Worm (Caenorhabditis elegans): ENCODE results near the gene seb-3.

The seb-3 gene

DNA sequence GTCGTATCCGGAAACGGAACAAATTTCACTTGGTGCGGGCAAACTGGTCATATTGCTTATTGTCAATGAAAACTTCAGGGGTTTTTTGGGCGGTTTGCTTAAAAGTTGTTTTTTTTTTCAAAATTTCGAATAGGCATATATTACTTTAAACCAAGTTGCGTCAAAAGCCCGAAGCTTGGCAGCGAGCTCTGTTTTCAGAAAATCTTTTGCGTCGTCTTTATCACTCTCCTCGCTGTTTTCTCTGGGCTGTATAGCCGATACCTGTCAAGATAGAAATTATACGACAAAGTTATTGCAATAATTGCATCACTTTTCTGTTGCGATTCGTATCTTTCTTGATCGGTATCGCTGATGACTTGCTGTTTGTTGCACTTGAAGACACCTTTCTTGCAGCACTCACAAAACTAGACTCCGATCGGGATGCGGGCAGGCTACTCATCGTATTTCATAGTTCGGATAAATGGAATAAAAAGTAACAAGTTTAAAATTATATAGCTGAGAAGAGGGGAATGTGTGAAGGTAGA is 50.0 kb downstream of the seb-3 start, which contains the start of the genes H40L08.3 and H40L08.9 (continued):
- TF ChIP-seq Y67H2A.10 (GFP tag; conservative IDR thresholded peaks at IDR 0.05) = no peak
- no peak for TF ChIP-seq nhr-27 (tag; optimal IDR thresholded peaks at IDR 0.05)
- no peak for TF ChIP-seq hmg-20 (GFP tag; IDR thresholded peaks at IDR 0.05)
- no peak for TF ChIP-seq ekl-4 (GFP tag; IDR thresholded peaks at IDR 0.05)
- no peak for TF ChIP-seq efl-1 (GFP tag; optimal IDR thresholded peaks at IDR 0.05)
- TF ChIP-seq zfh-2 (GFP tag; conservative IDR thresholded peaks at IDR 0.05) = no peak
- no peak for TF ChIP-seq K11D2.4 (GFP tag; IDR thresholded peaks at IDR 0.05)
- no peak for TF ChIP-seq snpc-3.4 (tag; optimal IDR thresholded peaks at IDR 0.05)

DNA sequence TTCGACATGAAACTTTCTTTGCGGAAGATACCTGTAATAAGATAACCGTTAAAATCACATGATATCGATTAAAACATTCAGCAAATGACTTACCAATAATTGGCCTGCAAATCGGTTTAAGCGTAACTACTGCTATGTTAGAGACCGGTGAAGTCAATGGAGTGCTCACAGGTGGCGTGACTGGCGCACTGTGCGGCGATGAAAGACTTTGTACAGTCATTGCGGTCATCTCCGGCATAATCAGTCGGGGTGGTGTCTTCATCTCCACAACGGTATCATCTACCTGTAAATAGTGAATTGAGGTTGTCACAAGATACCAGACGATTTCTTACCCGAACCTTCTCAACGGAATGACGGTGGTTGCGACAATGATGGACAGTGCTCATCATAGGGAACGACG is 50.8 kb downstream of the seb-3 start:
- TF ChIP-seq ama-1 (optimal IDR thresholded peaks at IDR 0.05) (peak; percentile 13), ama-1 (GFP tag; optimal IDR thresholded peaks at IDR 0.05) (no peak), madf-6 (GFP tag; IDR thresholded peaks at IDR 0.05) (0 out of 2 replicates have a peak, but pooled peaks have one; percentile 6), Y56A3A.18 (GFP tag; IDR thresholded peaks at IDR 0.05) (0 out of 2 replicates have a peak, but pooled peaks have one; percentile 28), Y53G8AR.9 (GFP tag; conservative IDR thresholded peaks at IDR 0.05) (no peak), lin-40 (tag; optimal IDR thresholded peaks at IDR 0.05) (no peak)

DNA sequence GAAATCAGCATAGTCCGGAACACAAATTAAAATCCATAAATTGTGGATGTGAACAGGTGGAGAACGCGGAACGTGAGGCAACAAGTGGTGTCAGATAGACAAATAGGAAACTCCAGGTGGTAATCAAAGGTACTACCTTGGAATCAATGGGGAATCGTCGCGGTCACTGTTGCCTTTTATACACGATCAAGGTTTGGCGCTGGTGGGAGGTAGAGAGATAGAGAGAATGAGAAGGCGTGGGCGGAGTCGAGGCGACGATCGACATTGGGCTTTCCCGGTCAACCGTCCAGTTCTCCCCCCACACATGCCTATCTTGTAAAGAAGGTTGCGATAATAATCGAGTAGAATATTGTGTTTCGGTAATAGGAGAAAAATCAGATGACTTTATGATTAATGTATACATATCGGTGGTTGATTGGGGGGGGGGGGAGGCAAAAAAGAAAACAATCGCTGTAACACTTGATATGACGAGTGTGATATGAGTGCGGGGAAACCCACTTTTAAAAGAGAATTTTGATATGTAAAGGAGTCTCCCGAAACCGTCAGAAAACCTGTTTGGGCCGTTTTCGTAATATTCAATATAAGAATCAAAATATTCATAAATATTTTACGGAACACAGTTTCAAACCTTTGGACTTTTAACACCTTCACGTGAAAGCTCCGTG is 51.6 kb downstream of the seb-3 start, which contains the start of the genes H40L08.8, H40L08.2 and H40L08.7:
H40L08.8 (minus strand) TSS at position 37 of the 665 bp plus-strand sequence.
H40L08.2 (minus strand) TSS at position 148 of the 665 bp plus-strand sequence.
H40L08.7 (minus strand) TSS at position 148 of the 665 bp plus-strand sequence.
- no peak for TF ChIP-seq sdz-38 (tag; optimal IDR thresholded peaks at IDR 0.05)
- no peak for TF ChIP-seq ceh-79 (tag; optimal IDR thresholded peaks at IDR 0.05)
- TF ChIP-seq bed-2 (GFP tag; IDR thresholded peaks at IDR 0.05) = no peak
- TF ChIP-seq egrh-3 (GFP tag; IDR thresholded peaks at IDR 0.05) = no peak
- no peak for TF ChIP-seq lin-35 (GFP tag; optimal IDR thresholded peaks at IDR 0.05)
- no peak for TF ChIP-seq lsy-27 (tag; optimal IDR thresholded peaks at IDR 0.05; ENCODE audit: borderline replicate concordance, insufficient read depth)
- TF ChIP-seq snpc-4 (GFP tag; optimal IDR thresholded peaks at IDR 0.05) = no peak
- no peak for TF ChIP-seq snpc-4 (tag; optimal IDR thresholded peaks at IDR 0.05)
- TF ChIP-seq pbrm-1 (GFP tag; IDR thresholded peaks at IDR 0.05) = no peak
- no peak for TF ChIP-seq madf-3 (GFP tag; IDR thresholded peaks at IDR 0.05)
- TF ChIP-seq Y95B8A.8 (GFP tag; IDR thresholded peaks at IDR 0.05) = no peak
- no peak for TF ChIP-seq cebp-2 (GFP tag; IDR thresholded peaks at IDR 0.05)
- no peak for TF ChIP-seq tbx-9 (tag; optimal IDR thresholded peaks at IDR 0.05; ENCODE audit: borderline replicate concordance)
- no peak for TF ChIP-seq nfya-1 (tag; optimal IDR thresholded peaks at IDR 0.05; ENCODE audit: borderline replicate concordance, insufficient read depth)
- TF ChIP-seq hsf-1 (GFP tag; IDR thresholded peaks at IDR 0.05) = no peak
- no peak for TF ChIP-seq F33H1.4 (GFP tag; IDR thresholded peaks at IDR 0.05)

DNA sequence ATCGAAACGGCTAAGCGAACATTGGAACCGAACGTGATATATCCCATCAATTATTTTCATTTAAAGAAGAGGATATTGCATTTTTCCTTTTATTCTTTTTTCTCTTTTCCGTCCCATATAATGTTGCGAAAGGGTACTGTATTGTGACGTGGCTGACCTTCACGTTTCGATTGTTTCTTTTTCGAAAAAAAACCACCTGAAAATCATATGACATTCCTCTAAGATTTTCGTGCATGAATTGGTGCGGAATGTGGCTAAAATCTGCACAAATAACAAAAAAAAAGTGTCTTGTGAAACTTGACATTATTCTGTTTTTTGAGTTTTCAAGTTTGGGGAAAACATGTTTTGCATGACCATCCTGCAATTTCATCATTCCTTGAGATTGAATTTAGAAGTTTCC is 52.2 kb downstream of the seb-3 start:
- TF ChIP-seq cebp-1 (GFP tag; IDR thresholded peaks at IDR 0.05) (no peak), cebp-1 (tag; optimal IDR thresholded peaks at IDR 0.05) (peak; percentile 26), tbx-9 (tag; optimal IDR thresholded peaks at IDR 0.05; ENCODE audit: borderline replicate concordance) (no peak), K11D2.4 (GFP tag; IDR thresholded peaks at IDR 0.05) (0 out of 2 replicates have a peak, but pooled peaks have one; percentile 31)

Data from whole organism, young adult.